Worm (Caenorhabditis elegans): ENCODE results near the gene srx-136.

Gene srx-136

ce11 chrV:13880607-13881006 is 23.4 kb downstream of the srx-136 start, which contains the start of gene T22G5.3:
Gene T22G5.3 (plus strand): TSS chrV:13880907.
- no peak for TF ChIP-seq him-1 (tag; optimal IDR thresholded peaks at IDR 0.05)
- TF ChIP-seq dao-5 (tag; optimal IDR thresholded peaks at IDR 0.05), result no peak
- no peak for TF ChIP-seq W03F9.2 (tag; optimal IDR thresholded peaks at IDR 0.05)

- no peak for TF ChIP-seq him-1 (tag; optimal IDR thresholded peaks at IDR 0.05)
- TF ChIP-seq W03F9.2 (tag; optimal IDR thresholded peaks at IDR 0.05), result no peak
- TF ChIP-seq dao-5 (tag; optimal IDR thresholded peaks at IDR 0.05), result no peak
These were observed 30.1 kb downstream of the srx-136 start, which contains the start of gene srsx-19 for ce11 chrV:13887358-13887757. Gene srsx-19 (plus strand): TSS chrV:13887658.

ce11 chrV:13889516-13889915 is 32.3 kb downstream of the srx-136 start, which contains the start of gene spp-12:
Gene spp-12 (plus strand): TSS chrV:13889816.
- TF ChIP-seq him-1 (tag; optimal IDR thresholded peaks at IDR 0.05) (no peak), W03F9.2 (tag; optimal IDR thresholded peaks at IDR 0.05) (no peak), dao-5 (tag; optimal IDR thresholded peaks at IDR 0.05) (no peak)

ce11 chrV:13890473-13890872 is 33.2 kb downstream of the srx-136 start, which contains the start of gene lbp-8:
Gene lbp-8 (plus strand): TSS chrV:13890773.
- TF ChIP-seq dao-5 (tag; optimal IDR thresholded peaks at IDR 0.05), result no peak
- TF ChIP-seq him-1 (tag; optimal IDR thresholded peaks at IDR 0.05), result no peak
- TF ChIP-seq W03F9.2 (tag; optimal IDR thresholded peaks at IDR 0.05), result no peak

- TF ChIP-seq W03F9.2 (tag; optimal IDR thresholded peaks at IDR 0.05) (peak; percentile 12), dao-5 (tag; optimal IDR thresholded peaks at IDR 0.05) (no peak), him-1 (tag; optimal IDR thresholded peaks at IDR 0.05) (no peak)
These were observed 34.3 kb downstream of the srx-136 start for ce11 chrV:13891489-13891888.

DNA sequence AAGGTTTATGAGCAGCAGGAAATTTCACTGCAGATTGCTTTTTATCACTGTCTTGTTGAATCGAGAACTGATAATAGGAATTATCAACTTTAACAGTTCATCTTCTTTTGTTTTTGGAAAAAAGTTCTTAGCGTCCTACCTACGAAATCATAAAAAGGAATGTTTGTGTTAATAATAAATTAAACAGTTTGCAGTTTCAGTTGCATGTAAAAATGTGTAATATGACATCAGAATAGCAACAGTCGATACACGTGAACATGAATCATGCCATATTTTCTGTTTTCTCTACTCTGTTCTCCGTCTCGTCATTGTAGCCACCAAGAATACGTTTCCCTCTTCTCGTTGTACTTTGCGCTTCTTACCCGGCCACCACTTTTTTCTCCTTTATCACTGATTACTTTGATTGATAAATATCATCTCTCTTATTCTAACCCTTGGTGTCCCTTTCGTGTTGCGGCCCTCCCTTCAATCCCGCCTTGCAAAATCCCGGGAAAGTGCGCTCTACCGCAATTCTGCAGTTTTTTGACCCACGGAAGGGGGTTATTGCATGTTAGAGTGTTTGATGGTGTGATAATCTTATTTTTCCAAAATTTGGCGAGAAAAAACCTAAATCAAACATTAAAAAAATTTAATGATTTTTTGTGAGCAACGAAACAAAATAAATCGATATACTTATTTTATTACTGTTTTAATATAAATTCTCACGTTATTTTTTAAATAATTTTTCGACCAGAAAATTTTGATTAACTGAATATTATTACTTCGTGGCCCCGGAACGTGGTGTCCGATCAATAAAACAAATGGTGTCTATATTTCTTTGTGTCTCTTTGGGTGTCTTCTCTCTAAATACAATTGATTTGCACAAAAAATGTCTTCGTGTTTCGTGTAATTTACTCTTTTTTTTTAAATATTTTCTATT is 35.5 kb downstream of the srx-136 start, which contains the start of gene sptl-3:
Gene sptl-3, plus strand, starts transcription at position 869 of the 919 bp plus-strand sequence.
- no peak for TF ChIP-seq W03F9.2 (tag; optimal IDR thresholded peaks at IDR 0.05)
- no peak for TF ChIP-seq him-1 (tag; optimal IDR thresholded peaks at IDR 0.05)
- TF ChIP-seq dao-5 (tag; optimal IDR thresholded peaks at IDR 0.05), result no peak

DNA sequence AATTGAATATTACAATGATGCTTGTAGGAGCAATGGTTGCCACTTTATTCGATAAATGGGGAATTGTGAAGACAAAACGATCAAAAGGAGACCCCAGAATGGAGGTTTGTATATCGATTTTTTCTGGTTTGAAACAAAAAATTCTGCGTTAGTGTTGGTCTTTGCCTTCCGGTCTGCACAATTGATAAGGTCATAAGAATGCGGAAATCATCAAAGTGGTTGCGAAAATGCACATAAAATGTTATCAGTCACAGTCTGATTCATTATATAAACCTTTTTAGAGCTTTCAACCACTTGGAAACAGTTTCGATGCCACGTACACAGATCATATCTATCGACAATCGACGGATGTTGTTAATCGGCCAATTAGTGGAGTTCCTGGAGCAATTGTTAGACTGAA is 36.4 kb downstream of the srx-136 start:
- TF ChIP-seq W03F9.2 (tag; optimal IDR thresholded peaks at IDR 0.05), result no peak
- TF ChIP-seq dao-5 (tag; optimal IDR thresholded peaks at IDR 0.05), result no peak
- no peak for TF ChIP-seq him-1 (tag; optimal IDR thresholded peaks at IDR 0.05)

DNA sequence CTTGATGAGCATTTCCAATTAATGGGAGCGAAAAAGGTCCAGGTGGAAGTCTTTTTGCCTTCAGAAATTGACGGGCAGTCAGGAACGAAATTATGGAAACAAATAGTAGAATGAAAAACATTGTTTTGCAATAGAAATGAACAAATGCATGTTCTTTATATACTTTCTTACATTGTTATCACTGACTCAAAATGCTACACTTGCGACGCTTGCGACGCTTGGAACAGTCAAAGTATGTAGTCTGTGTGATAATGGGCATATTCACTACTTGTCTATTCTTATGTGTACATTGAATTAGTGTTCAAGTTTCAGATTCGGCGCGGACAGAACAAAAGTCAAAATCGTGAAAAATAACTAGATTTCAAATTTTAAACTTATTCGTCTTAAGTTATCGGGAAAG is 41.1 kb downstream of the srx-136 start, which contains the start of gene cyp-35C1:
Gene cyp-35C1, minus strand, starts transcription at position 132 of the 400 bp plus-strand sequence.
- TF ChIP-seq W03F9.2 (tag; optimal IDR thresholded peaks at IDR 0.05) (no peak), dao-5 (tag; optimal IDR thresholded peaks at IDR 0.05) (no peak), him-1 (tag; optimal IDR thresholded peaks at IDR 0.05) (no peak)

ce11 chrV:13899213-13899612 is 42.0 kb downstream of the srx-136 start, which contains the start of gene oac-3:
Gene oac-3 (plus strand): TSS chrV:13899513.
- no peak for TF ChIP-seq W03F9.2 (tag; optimal IDR thresholded peaks at IDR 0.05)
- no peak for TF ChIP-seq him-1 (tag; optimal IDR thresholded peaks at IDR 0.05)
- TF ChIP-seq dao-5 (tag; optimal IDR thresholded peaks at IDR 0.05), result no peak

DNA sequence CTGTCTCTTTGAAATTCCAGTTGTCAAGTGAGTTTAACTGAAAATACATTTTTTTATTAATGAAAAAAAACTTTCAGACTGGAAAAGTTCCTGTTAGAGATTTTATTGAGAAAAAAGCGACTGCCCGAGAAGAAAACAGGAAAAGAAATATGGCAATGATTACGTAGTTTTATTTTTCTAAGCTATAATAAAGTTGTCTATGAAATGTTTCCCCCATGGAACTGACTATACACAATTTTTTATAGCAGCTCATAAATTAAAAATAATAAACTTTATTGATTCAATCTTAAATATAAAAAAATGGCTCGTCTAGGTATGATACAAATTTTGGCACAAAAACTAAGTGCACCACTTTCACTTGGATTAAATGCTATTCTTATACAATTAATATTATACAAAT is 45.3 kb downstream of the srx-136 start, which contains the start of gene C06B3.1:
Gene C06B3.1, plus strand, starts transcription at position 301 of the 400 bp plus-strand sequence.
- TF ChIP-seq him-1 (tag; optimal IDR thresholded peaks at IDR 0.05) (no peak), dao-5 (tag; optimal IDR thresholded peaks at IDR 0.05) (no peak), W03F9.2 (tag; optimal IDR thresholded peaks at IDR 0.05) (no peak)

- TF ChIP-seq W03F9.2 (tag; optimal IDR thresholded peaks at IDR 0.05) (no peak), dao-5 (tag; optimal IDR thresholded peaks at IDR 0.05) (no peak)
These were observed 47.2 kb downstream of the srx-136 start, which contains the start of gene stdh-3 for ce11 chrV:13904446-13904845. Gene stdh-3 (plus strand): TSS chrV:13904611.

ce11 chrV:13906166-13906565 is 48.9 kb downstream of the srx-136 start, which contains the start of gene stdh-1:
Gene stdh-1 (plus strand): TSS chrV:13906492.
- no peak for TF ChIP-seq dao-5 (tag; optimal IDR thresholded peaks at IDR 0.05)
- TF ChIP-seq W03F9.2 (tag; optimal IDR thresholded peaks at IDR 0.05), result no peak
- no peak for TF ChIP-seq him-1 (tag; optimal IDR thresholded peaks at IDR 0.05)

DNA sequence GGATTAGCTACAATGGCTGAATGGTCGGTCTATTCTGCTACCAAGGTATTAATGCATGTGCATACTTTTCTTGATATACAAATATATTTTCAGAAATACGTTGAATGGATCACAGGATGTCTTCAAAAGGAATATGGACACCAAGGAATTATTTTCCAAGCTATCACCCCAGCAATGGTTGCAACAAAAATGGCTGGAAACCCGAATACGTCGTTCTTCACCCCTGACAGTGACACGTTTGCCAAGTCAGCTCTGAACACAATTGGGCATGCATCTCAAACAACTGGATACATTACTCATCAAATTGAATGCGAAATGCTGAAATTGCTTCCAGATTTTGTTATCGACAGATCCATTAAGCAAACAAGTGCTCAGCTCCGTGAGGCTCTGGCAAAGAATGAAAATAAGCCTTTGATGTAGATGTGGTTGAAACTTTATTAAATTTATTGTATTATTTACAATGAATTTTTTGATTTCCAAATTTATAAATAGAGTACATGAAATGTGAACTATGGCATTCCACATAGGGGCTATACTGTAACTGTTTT is 50.4 kb downstream of the srx-136 start:
- TF ChIP-seq him-1 (tag; optimal IDR thresholded peaks at IDR 0.05) (no peak), W03F9.2 (tag; optimal IDR thresholded peaks at IDR 0.05) (no peak), dao-5 (tag; optimal IDR thresholded peaks at IDR 0.05) (no peak)
